Worm (Caenorhabditis elegans) whole organism, mixed stage, embryonic: ENCODE measurements around the gene K03H1.9.

Experiments
- bed-3 ChIP-seq: fragments of 200-800 bp; sonication (Bioruptor generic); optimal IDR thresholded peaks from 3 replicates; lab custom pipeline; 2018; ENCODE audit warnings: mild to moderate bottlenecking, missing genetic modification characterization, moderate library complexity, missing compliant biosample characterization
- elt-1 ChIP-seq: sonication (generic microtip); optimal IDR thresholded peaks from 2 replicates; lab custom pipeline; 2017; ENCODE audit warnings: missing genetic modification characterization, mild to moderate bottlenecking, missing compliant biosample characterization, antibody characterized with exemption, moderate library complexity, borderline replicate concordance; ENCODE audit not compliant: insufficient read depth
- elt-3 ChIP-seq: fragments of 150-350 bp; optimal IDR thresholded peaks from 2 replicates; lab custom pipeline; 2014; ENCODE audit warnings: missing biosample characterization, missing genetic modification characterization
- flh-1 ChIP-seq: fragments of 200-800 bp; sonication (Bioruptor generic); optimal IDR thresholded peaks from 2 replicates; lab custom pipeline; 2018; ENCODE audit warnings: mild to moderate bottlenecking, missing genetic modification characterization, moderate library complexity, missing compliant biosample characterization
- lin-13 ChIP-seq: fragments of 150-350 bp; optimal IDR thresholded peaks from 2 replicates; lab custom pipeline; 2014; ENCODE audit warnings: missing biosample characterization, missing genetic modification characterization
- lin-32 ChIP-seq: fragments of 200-800 bp; sonication (Bioruptor generic); optimal IDR thresholded peaks from 2 replicates; lab custom pipeline; 2018; ENCODE audit warnings: mild to moderate bottlenecking, missing genetic modification characterization, missing compliant biosample characterization
- lsy-2 ChIP-seq: fragments of 150-350 bp; optimal IDR thresholded peaks from 2 replicates; lab custom pipeline; 2014; ENCODE audit warnings: missing biosample characterization, missing genetic modification characterization
- mep-1 ChIP-seq: fragments of 150-350 bp; optimal IDR thresholded peaks from 2 replicates; lab custom pipeline; 2017; ENCODE audit warnings: missing biosample characterization, missing genetic modification reagents, missing genetic modification characterization, inconsistent platforms
- nhr-2 ChIP-seq: fragments of 150-350 bp; optimal IDR thresholded peaks from 2 replicates; lab custom pipeline; 2014; ENCODE audit warnings: missing biosample characterization, missing genetic modification characterization
- nhr-237 ChIP-seq: fragments of 150-350 bp; optimal IDR thresholded peaks from 2 replicates; lab custom pipeline; 2014; ENCODE audit warnings: missing biosample characterization, missing genetic modification characterization
- pha-4 ChIP-seq: fragments of 150-350 bp; optimal IDR thresholded peaks from 2 replicates; lab custom pipeline; 2018; ENCODE audit warnings: missing biosample characterization, missing genetic modification reagents, missing genetic modification characterization
- snpc-4 ChIP-seq: fragments of 150-350 bp; optimal IDR thresholded peaks from 2 replicates; lab custom pipeline; 2014; ENCODE audit warnings: missing biosample characterization, missing genetic modification characterization
- unc-39 ChIP-seq: fragments of 150-350 bp; optimal IDR thresholded peaks from 2 replicates; lab custom pipeline; 2014; ENCODE audit warnings: missing biosample characterization, missing genetic modification characterization

DNA sequence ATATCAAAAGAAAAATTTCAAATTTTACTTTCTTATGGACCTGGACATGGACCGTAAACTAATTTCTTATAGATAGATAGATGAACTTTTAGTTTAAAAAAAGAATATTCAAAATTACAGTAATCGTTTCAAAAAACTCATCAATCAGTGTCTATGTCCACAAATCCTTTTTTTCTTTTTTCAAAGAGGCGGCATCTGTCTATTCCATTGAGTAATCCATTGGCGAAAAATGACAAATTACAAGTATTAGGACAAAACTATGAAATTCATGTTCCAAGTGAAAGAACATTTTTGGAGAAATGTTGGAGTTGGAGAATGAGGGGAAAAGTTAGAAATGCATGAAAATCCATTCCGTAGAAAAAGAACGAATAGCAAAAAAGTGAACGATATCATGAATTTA is 44.3 kb upstream of the K03H1.9 start:
- no peak for TF ChIP-seq lin-13 (tag; lab: Kevin White, UChicago)
- TF ChIP-seq snpc-4: no peak
- TF ChIP-seq lsy-2: no peak
- no peak for TF ChIP-seq mep-1 (tag; lab: Kevin White, UChicago)
- TF ChIP-seq elt-1 (tag; lab: Kevin White, UChicago): no peak
- no peak for TF ChIP-seq lin-32 (GFP tag; lab: Kevin White, UChicago)
- no peak for TF ChIP-seq pha-4 (tag; lab: Kevin White, UChicago)
- no peak for TF ChIP-seq flh-1 (GFP tag; lab: Kevin White, UChicago)
- no peak for TF ChIP-seq elt-3 (tag; lab: Kevin White, UChicago)
- no peak for TF ChIP-seq nhr-237 (tag; lab: Kevin White, UChicago)
- no peak for TF ChIP-seq unc-39 (tag; lab: Kevin White, UChicago)
- no peak for TF ChIP-seq bed-3 (GFP tag; lab: Kevin White, UChicago)
- no peak for TF ChIP-seq nhr-2
